Worm (Caenorhabditis elegans) whole organism, L2 larva: Measurements from ENCODE around the gene ZK616.3.

Source experiments
- F13H6.1 ChIP-seq: sonication (generic microtip); optimal IDR thresholded peaks from 2 replicates; lab custom pipeline; 2016; ENCODE audit warnings: missing genetic modification characterization, missing compliant biosample characterization
- R02D3.7 ChIP-seq: fragments of 150-350 bp; optimal IDR thresholded peaks from 2 replicates; lab custom pipeline; 2014; ENCODE audit warnings: missing biosample characterization, missing genetic modification characterization
- Y55F3AM.14 ChIP-seq: fragments of 200-800 bp; sonication (Bioruptor generic); optimal IDR thresholded peaks from 2 replicates; lab custom pipeline; 2018; ENCODE audit warnings: mild to moderate bottlenecking, missing genetic modification characterization, missing compliant biosample characterization
- alr-1 ChIP-seq: fragments of 150-350 bp; optimal IDR thresholded peaks from 2 replicates; lab custom pipeline; 2014; ENCODE audit warnings: missing biosample characterization, missing genetic modification characterization
- aly-2 ChIP-seq: fragments of 150-350 bp; optimal IDR thresholded peaks from 2 replicates; lab custom pipeline; 2014; ENCODE audit warnings: missing biosample characterization, missing genetic modification characterization
- ama-1 ChIP-seq: fragments of 150-350 bp; optimal IDR thresholded peaks from 2 replicates; lab custom pipeline; 2018; ENCODE audit warnings: inconsistent platforms
- blmp-1 ChIP-seq: sonication (generic microtip); optimal IDR thresholded peaks from 2 replicates; lab custom pipeline; 2017; ENCODE audit warnings: missing genetic modification characterization, mild to moderate bottlenecking, missing compliant biosample characterization, antibody characterized with exemption, moderate library complexity; ENCODE audit not compliant: insufficient read depth
- ceh-16 ChIP-seq: fragments of 150-350 bp; optimal IDR thresholded peaks from 2 replicates; lab custom pipeline; 2014; ENCODE audit warnings: missing biosample characterization, missing genetic modification characterization
- ceh-82 ChIP-seq: fragments of 150-350 bp; optimal IDR thresholded peaks from 2 replicates; lab custom pipeline; 2014; ENCODE audit warnings: missing biosample characterization, missing genetic modification characterization
- crh-2 ChIP-seq: sonication (generic microtip); optimal IDR thresholded peaks from 2 replicates; lab custom pipeline; 2017; ENCODE audit warnings: missing biosample characterization, missing genetic modification characterization
- egl-27 ChIP-seq: sonication (generic microtip); optimal IDR thresholded peaks from 3 replicates; lab custom pipeline; 2017; ENCODE audit warnings: missing biosample characterization, missing genetic modification reagents, missing genetic modification characterization
- elt-3 ChIP-seq: sonication (generic microtip); optimal IDR thresholded peaks from 2 replicates; lab custom pipeline; 2017; ENCODE audit warnings: missing biosample characterization, missing genetic modification characterization
- fos-1 ChIP-seq: fragments of 150-350 bp; optimal IDR thresholded peaks from 2 replicates; lab custom pipeline; 2014; ENCODE audit warnings: missing biosample characterization, missing genetic modification characterization
- gmeb-1 ChIP-seq: fragments of 150-350 bp; optimal IDR thresholded peaks from 2 replicates; lab custom pipeline; 2014; ENCODE audit warnings: missing biosample characterization, missing genetic modification characterization
- lin-13 ChIP-seq: fragments of 150-350 bp; optimal IDR thresholded peaks from 2 replicates; lab custom pipeline; 2014; ENCODE audit warnings: missing biosample characterization, missing genetic modification reagents, missing genetic modification characterization
- lin-39 ChIP-seq: fragments of 150-350 bp; optimal IDR thresholded peaks from 2 replicates; lab custom pipeline; 2014; ENCODE audit warnings: missing biosample characterization, missing genetic modification reagents, missing genetic modification characterization
- lsy-2 ChIP-seq, 2 experiments: fragments of 150-350 bp in 1 of 2; sonication (generic microtip) in 1 of 2; optimal IDR thresholded peaks; 2 replicates each; lab custom pipeline; 2014 to 2017; ENCODE audit warnings: missing biosample characterization in 2 of 2, missing genetic modification characterization in 2 of 2
- mbf-1 ChIP-seq: sonication (generic microtip); optimal IDR thresholded peaks from 2 replicates; lab custom pipeline; 2017; ENCODE audit warnings: missing biosample characterization, missing genetic modification characterization
- mdl-1 ChIP-seq, 2 experiments: fragments of 150-350 bp in 1 of 2; sonication (generic microtip) in 1 of 2; optimal IDR thresholded peaks; 2 replicates each; lab custom pipeline; 2017; ENCODE audit warnings: missing biosample characterization in 2 of 2, missing genetic modification characterization in 2 of 2
- nhr-10 ChIP-seq: sonication (generic microtip); optimal IDR thresholded peaks from 2 replicates; lab custom pipeline; 2017; ENCODE audit warnings: missing biosample characterization, missing genetic modification characterization
- nhr-12 ChIP-seq: fragments of 150-350 bp; optimal IDR thresholded peaks from 2 replicates; lab custom pipeline; 2014; ENCODE audit warnings: missing biosample characterization, missing genetic modification characterization
- nhr-23 ChIP-seq: fragments of 150-350 bp; optimal IDR thresholded peaks from 2 replicates; lab custom pipeline; 2014; ENCODE audit warnings: missing biosample characterization, missing genetic modification reagents, missing genetic modification characterization
- nhr-237 ChIP-seq: fragments of 150-350 bp; optimal IDR thresholded peaks from 2 replicates; lab custom pipeline; 2014; ENCODE audit warnings: missing biosample characterization, missing genetic modification characterization
- nhr-6 ChIP-seq: fragments of 150-350 bp; optimal IDR thresholded peaks from 2 replicates; lab custom pipeline; 2014; ENCODE audit warnings: missing biosample characterization, missing genetic modification characterization
- nhr-77 ChIP-seq: fragments of 150-350 bp; optimal IDR thresholded peaks from 2 replicates; lab custom pipeline; 2014; ENCODE audit warnings: missing biosample characterization, missing genetic modification characterization
- peb-1 ChIP-seq: fragments of 150-350 bp; optimal IDR thresholded peaks from 2 replicates; lab custom pipeline; 2014; ENCODE audit warnings: missing biosample characterization, missing genetic modification characterization
- sem-4 ChIP-seq: fragments of 150-350 bp; optimal IDR thresholded peaks from 2 replicates; lab custom pipeline; 2014; ENCODE audit warnings: missing biosample characterization, missing genetic modification reagents, missing genetic modification characterization
- skn-1 ChIP-seq: sonication (generic microtip); optimal IDR thresholded peaks from 2 replicates; lab custom pipeline; 2017; ENCODE audit warnings: missing biosample characterization, missing genetic modification characterization
- sma-9 ChIP-seq, 2 experiments: fragments of 150-350 bp in 1 of 2; sonication (generic microtip) in 1 of 2; optimal IDR thresholded peaks; 2 replicates each; lab custom pipeline; 2014 to 2016; ENCODE audit warnings: missing genetic modification characterization in 2 of 2, mild to moderate bottlenecking in 1 of 2, missing biosample characterization in 1 of 2, missing compliant biosample characterization in 1 of 2, missing genetic modification reagents in 1 of 2, moderate library complexity in 1 of 2
- snpc-4 ChIP-seq: fragments of 150-350 bp; optimal IDR thresholded peaks from 2 replicates; lab custom pipeline; 2014; ENCODE audit warnings: missing biosample characterization, missing genetic modification characterization
- unc-39 ChIP-seq: fragments of 150-350 bp; optimal IDR thresholded peaks from 2 replicates; lab custom pipeline; 2014; ENCODE audit warnings: missing biosample characterization, missing genetic modification characterization
- unc-55 ChIP-seq: fragments of 150-350 bp; sonication (generic microtip); optimal IDR thresholded peaks from 3 replicates; lab custom pipeline; 2014; ENCODE audit warnings: missing biosample characterization, missing genetic modification reagents, missing genetic modification characterization
- unc-62 ChIP-seq: fragments of 150-350 bp; optimal IDR thresholded peaks from 2 replicates; lab custom pipeline; 2014; ENCODE audit warnings: missing biosample characterization, missing genetic modification reagents, missing genetic modification characterization
- ztf-1 ChIP-seq: fragments of 200-800 bp; sonication (Bioruptor generic); conservative IDR thresholded peaks from 2 replicates; pipeline ENCODE4 v1.3.6; 2022; ENCODE audit warnings: missing genetic modification characterization, missing compliant biosample characterization
- ztf-11 ChIP-seq: sonication (generic microtip); optimal IDR thresholded peaks from 2 replicates; lab custom pipeline; 2017; ENCODE audit warnings: missing biosample characterization, missing genetic modification characterization

Gene ZK616.3

DNA sequence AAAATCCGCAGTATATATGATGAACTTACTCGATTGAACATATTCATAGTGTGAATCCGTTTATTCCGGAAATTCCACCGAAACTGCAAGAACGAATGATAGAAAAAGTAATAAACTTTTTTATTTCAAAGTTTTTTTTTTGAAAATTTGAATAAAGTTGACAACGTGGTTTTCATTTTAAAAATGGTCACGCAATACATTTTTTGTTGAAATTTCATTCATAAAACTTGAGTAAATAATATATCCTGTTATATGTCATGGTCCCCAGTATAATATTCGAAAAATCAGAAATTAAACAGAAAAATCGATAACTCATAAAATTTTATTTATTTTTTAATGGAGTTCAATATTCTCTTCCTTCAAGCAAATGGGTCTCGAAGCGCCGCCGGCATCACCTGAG, 14.3 kb downstream of the ZK616.3 start, which contains the start of gene ZK616.65:
Gene ZK616.65 (minus strand): TSS at position 101 of the 400 bp plus-strand sequence.
- TF ChIP-seq unc-55 (GFP tag; lab: Kevin White, UChicago) (no peak), unc-39 (tag; lab: Kevin White, UChicago) (no peak), peb-1 (tag; lab: Kevin White, UChicago) (no peak), crh-2 (no peak), snpc-4 (tag; lab: Kevin White, UChicago) (no peak), elt-3 (no peak), blmp-1 (tag; lab: Kevin White, UChicago) (no peak), nhr-23 (no peak)
- TF ChIP-seq, all 48 proteins: peak for 0

DNA sequence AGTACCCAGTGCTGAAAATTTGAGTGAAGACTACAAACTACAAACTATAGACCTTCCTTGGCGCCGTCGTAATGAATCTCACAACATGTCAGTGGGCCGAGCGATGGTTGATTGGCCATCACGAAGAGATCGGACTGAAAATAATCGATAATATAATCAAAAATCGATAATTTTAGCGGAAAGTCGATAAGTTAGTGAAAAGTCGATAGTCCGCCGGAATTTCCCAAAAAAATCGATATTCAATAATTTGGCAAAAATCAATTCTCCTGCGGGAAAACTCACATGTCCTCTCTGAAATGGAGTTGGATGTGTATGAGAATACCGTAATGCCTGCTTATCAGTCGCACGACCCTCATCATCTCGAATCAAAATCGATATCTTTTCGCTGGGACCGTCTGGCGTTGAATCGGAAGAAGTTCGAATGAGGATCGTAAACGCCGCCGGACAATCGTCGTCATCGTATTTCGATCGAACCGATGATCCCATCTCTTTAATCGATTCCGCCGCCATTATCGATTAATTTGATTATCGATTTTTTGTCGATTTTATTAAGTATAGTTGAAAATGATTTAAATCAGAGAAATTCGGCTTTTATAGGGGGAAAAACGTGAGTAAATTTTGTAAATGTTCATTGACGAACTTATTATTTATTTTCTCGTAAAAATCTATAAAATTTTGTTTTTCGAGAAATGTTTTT, 14.9 kb downstream of the ZK616.3 start, which contains the start of gene ZK616.8:
Gene ZK616.8 (minus strand): TSS at position 553 of the 697 bp plus-strand sequence.
- TF ChIP-seq ama-1 (no peak), mdl-1 (tag; optimal IDR thresholded peaks at IDR 0.05; lab: Kevin White, UChicago) (no peak), skn-1 (no peak), Y55F3AM.14 (GFP tag; lab: Kevin White, UChicago) (no peak), unc-62 (GFP tag; lab: Kevin White, UChicago) (no peak)
- TF ChIP-seq, all 48 proteins: peak for 0

ce11 chrIV:5415696-5416095, 18.8 kb downstream of the ZK616.3 start, which contains the start of gene spp-7:
spp-7 (minus strand) TSS chrIV:5415796.
- TF ChIP-seq gmeb-1 (tag; lab: Kevin White, UChicago) (no peak), F13H6.1 (tag; lab: Kevin White, UChicago) (no peak), nhr-6 (no peak), skn-1 (no peak), egl-27 (tag; lab: Kevin White, UChicago) (no peak)

DNA sequence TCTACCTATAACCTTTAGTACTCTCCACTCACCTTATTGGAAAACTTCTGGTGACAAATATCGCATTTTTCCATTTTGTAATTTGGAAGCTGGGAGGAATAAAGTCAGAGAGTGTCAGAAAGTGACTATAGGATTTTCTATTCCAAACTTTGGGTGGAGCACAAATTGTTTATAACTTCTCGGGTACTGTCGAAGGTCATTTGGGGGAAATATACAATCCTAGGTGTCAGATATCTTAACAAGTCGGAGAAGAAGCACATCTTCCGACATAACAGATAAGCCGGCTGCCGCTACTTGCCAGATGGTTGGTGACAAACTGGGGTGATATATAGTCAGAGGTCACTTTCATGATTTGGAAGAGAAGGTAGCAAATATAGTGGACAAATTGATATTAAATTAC, 22.3 kb downstream of the ZK616.3 start, which contains the start of gene ehn-3:
Gene ehn-3 (minus strand): TSS at position 101 of the 400 bp plus-strand sequence.
- TF ChIP-seq R02D3.7 (tag; lab: Kevin White, UChicago): no peak
- no peak for TF ChIP-seq mbf-1 (tag; lab: Kevin White, UChicago)
- TF ChIP-seq nhr-77 (tag; lab: Kevin White, UChicago): no peak
- no peak for TF ChIP-seq lin-39
- no peak for TF ChIP-seq nhr-237 (tag; lab: Kevin White, UChicago)
- TF ChIP-seq lin-13 (GFP tag; lab: Kevin White, UChicago): no peak
- TF ChIP-seq nhr-12 (tag; lab: Kevin White, UChicago): no peak
- no peak for TF ChIP-seq unc-39 (tag; lab: Kevin White, UChicago)
- no peak for TF ChIP-seq nhr-23
- no peak for TF ChIP-seq ceh-16
- no peak for TF ChIP-seq peb-1 (tag; lab: Kevin White, UChicago)
- no peak for TF ChIP-seq ztf-1
- TF ChIP-seq unc-62 (GFP tag; lab: Kevin White, UChicago): no peak
- no peak for TF ChIP-seq mdl-1 (tag; optimal IDR thresholded peaks at IDR 0.05; lab: Kevin White, UChicago)
- TF ChIP-seq fos-1 (tag; lab: Kevin White, UChicago): no peak
- TF ChIP-seq nhr-10: no peak
- TF ChIP-seq ceh-82 (tag; lab: Kevin White, UChicago): no peak
- no peak for TF ChIP-seq aly-2 (tag; lab: Kevin White, UChicago)
- no peak for TF ChIP-seq lsy-2 (tag; optimal IDR thresholded peaks at IDR 0.05; lab: Kevin White, UChicago)
- TF ChIP-seq elt-3: no peak

DNA sequence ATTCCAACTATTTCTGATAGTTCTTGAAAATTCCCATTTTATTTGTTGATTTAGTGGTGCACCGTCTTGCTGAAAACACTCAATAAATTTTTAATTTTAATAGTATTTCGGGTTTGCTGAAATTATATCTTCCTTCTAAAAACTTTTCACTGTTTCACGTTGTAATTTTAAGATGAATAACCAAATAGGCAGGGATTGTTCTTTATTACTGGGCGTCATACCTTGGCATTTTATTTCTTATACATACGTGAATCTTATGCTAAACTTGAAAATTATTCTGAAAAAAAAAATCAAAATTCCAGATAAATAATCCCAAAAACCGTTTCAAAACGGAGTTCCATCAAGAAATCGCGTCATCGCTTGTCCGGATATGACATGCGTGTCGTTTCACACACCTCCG, 41.8 kb downstream of the ZK616.3 start, which contains the start of gene mgl-3:
Gene mgl-3 (plus strand): TSS at position 301 of the 400 bp plus-strand sequence.
- TF ChIP-seq sma-9 (GFP tag; optimal IDR thresholded peaks at IDR 0.05; lab: Kevin White, UChicago): no peak
- no peak for TF ChIP-seq sma-9 (tag; optimal IDR thresholded peaks at IDR 0.05; lab: Kevin White, UChicago)
- no peak for TF ChIP-seq nhr-12 (tag; lab: Kevin White, UChicago)
- TF ChIP-seq gmeb-1 (tag; lab: Kevin White, UChicago): no peak
- no peak for TF ChIP-seq unc-62 (GFP tag; lab: Kevin White, UChicago)
- TF ChIP-seq R02D3.7 (tag; lab: Kevin White, UChicago): no peak
- no peak for TF ChIP-seq lin-13 (GFP tag; lab: Kevin White, UChicago)
- TF ChIP-seq nhr-6: no peak
- no peak for TF ChIP-seq ztf-11 (tag; lab: Kevin White, UChicago)
- no peak for TF ChIP-seq egl-27 (tag; lab: Kevin White, UChicago)
- no peak for TF ChIP-seq lsy-2 (tag; optimal IDR thresholded peaks at IDR 0.05; lab: Kevin White, UChicago)
- no peak for TF ChIP-seq sem-4 (tag; lab: Kevin White, UChicago)
- TF ChIP-seq alr-1: no peak
- TF ChIP-seq ceh-82 (tag; lab: Kevin White, UChicago): no peak
- TF ChIP-seq fos-1 (tag; lab: Kevin White, UChicago): no peak
- no peak for TF ChIP-seq mbf-1 (tag; lab: Kevin White, UChicago)
- TF ChIP-seq ceh-16: no peak
